Worm (Caenorhabditis elegans) whole organism, L3 larva: ENCODE measurements around the gene F58F9.4.

Experiments used
- R02D3.7 ChIP-seq: fragments of 150-350 bp; optimal IDR thresholded peaks from 2 replicates; lab custom pipeline; 2014; ENCODE audit warnings: missing biosample characterization, missing genetic modification characterization
- aly-2 ChIP-seq: fragments of 150-350 bp; optimal IDR thresholded peaks from 2 replicates; lab custom pipeline; 2014; ENCODE audit warnings: missing biosample characterization, missing genetic modification characterization
- fkh-2 ChIP-seq: fragments of 150-350 bp; optimal IDR thresholded peaks from 2 replicates; lab custom pipeline; 2014; ENCODE audit warnings: missing biosample characterization, missing genetic modification reagents, missing genetic modification characterization
- fos-1 ChIP-seq: fragments of 150-350 bp; optimal IDR thresholded peaks from 2 replicates; lab custom pipeline; 2014; ENCODE audit warnings: missing biosample characterization, missing genetic modification characterization
- lin-15B ChIP-seq: fragments of 150-350 bp; optimal IDR thresholded peaks from 2 replicates; lab custom pipeline; 2014; ENCODE audit warnings: missing biosample characterization, missing genetic modification characterization
- nhr-12 ChIP-seq: fragments of 150-350 bp; optimal IDR thresholded peaks from 2 replicates; lab custom pipeline; 2014; ENCODE audit warnings: missing biosample characterization, missing genetic modification characterization
- nhr-237 ChIP-seq: fragments of 150-350 bp; optimal IDR thresholded peaks from 2 replicates; lab custom pipeline; 2014; ENCODE audit warnings: missing biosample characterization, missing genetic modification characterization
- snpc-4 ChIP-seq: fragments of 150-350 bp; optimal IDR thresholded peaks from 2 replicates; lab custom pipeline; 2014; ENCODE audit warnings: missing biosample characterization, missing genetic modification characterization
- tbx-2 ChIP-seq: sonication (generic microtip); optimal IDR thresholded peaks from 2 replicates; lab custom pipeline; 2016; ENCODE audit warnings: mild to moderate bottlenecking, missing genetic modification characterization, missing compliant biosample characterization

- TF ChIP-seq fkh-2 (no peak), snpc-4 (tag; lab: Kevin White, UChicago) (no peak), fos-1 (no peak), lin-15B (tag; lab: Kevin White, UChicago) (no peak), tbx-2 (tag; lab: Kevin White, UChicago) (no peak), R02D3.7 (tag; lab: Kevin White, UChicago) (no peak), nhr-12 (tag; lab: Kevin White, UChicago) (no peak), aly-2 (no peak), nhr-237 (tag; lab: Kevin White, UChicago) (no peak)
These were observed 21.5 kb upstream of the F58F9.4 start for ce11 chrIV:6209337-6209736.
